Fruit fly (Drosophila melanogaster) whole organism, prepupa: ENCODE measurements around the gene Sol1.

Experiments
- Blimp-1 ChIP-seq: fragments of 200-800 bp; sonication (Bioruptor generic); optimal IDR thresholded peaks from 3 replicates; lab custom pipeline; 2017; ENCODE audit warnings: missing biosample characterization, missing genetic modification characterization, mild to moderate bottlenecking, moderate library complexity, missing genetic modification reagents
- OdsH ChIP-seq: fragments of 200-800 bp; sonication (Bioruptor generic); optimal IDR thresholded peaks from 3 replicates; lab custom pipeline; 2016; ENCODE audit warnings: missing biosample characterization, missing genetic modification characterization
- Sox102F ChIP-seq: fragments of 200-800 bp; sonication (Bioruptor generic); optimal IDR thresholded peaks from 2 replicates; lab custom pipeline; 2016; ENCODE audit warnings: missing biosample characterization, mild to moderate bottlenecking, missing genetic modification characterization
- acj6 ChIP-seq: fragments of 200-800 bp; sonication (Bioruptor generic); optimal IDR thresholded peaks from 3 replicates; lab custom pipeline; 2016; ENCODE audit warnings: missing biosample characterization, missing genetic modification characterization

dm6 chr3R:12408160-12408559 lies 22.1 kb downstream of the Sol1 start, which contains the start of gene CG5196:
- TF ChIP-seq Sox102F (GFP tag; lab: Kevin White, UChicago) (no peak), OdsH (GFP tag; lab: Kevin White, UChicago) (no peak), acj6 (GFP tag; lab: Kevin White, UChicago) (no peak), Blimp-1 (GFP tag; lab: Kevin White, UChicago) (no peak)
